Worm (Caenorhabditis elegans): ENCODE measurements around the gene col-143.

DNA sequence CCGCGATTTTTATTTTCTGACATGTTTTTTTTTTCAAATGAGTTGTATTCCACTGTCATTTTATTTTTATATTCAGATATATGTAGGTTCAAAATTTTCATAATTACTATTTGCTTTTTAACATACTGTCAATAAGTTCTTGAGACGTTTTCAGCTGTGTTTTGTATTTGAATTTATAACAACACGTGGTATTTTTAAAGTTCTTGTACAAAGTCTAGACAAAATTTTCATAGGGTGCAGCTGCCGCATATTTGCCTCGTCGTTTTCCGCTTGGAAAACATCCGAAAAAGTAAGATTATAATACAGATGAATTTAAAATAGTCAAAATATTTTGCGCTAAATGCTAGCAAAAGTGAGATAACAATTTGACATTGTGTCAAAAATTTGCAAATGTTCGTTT is 6.6 kb upstream of the col-143 start, which contains the start of gene dmsr-15:
- TF ChIP-seq ztf-29 (GFP tag; IDR thresholded peaks at IDR 0.05) (no peak), flt-1 (GFP tag; IDR thresholded peaks at IDR 0.05) (no peak), med-1 (GFP tag; optimal IDR thresholded peaks at IDR 0.05; ENCODE audit: insufficient read depth) (no peak)
